Worm (Caenorhabditis elegans) whole organism, early embryonic: ENCODE results near the gene F58D2.4.

ENCODE experiments used
- F13C5.2 ChIP-seq: sonication (generic microtip); optimal IDR thresholded peaks from 2 replicates; lab custom pipeline; 2017; ENCODE audit warnings: mild to moderate bottlenecking, missing genetic modification characterization, inconsistent platforms, missing compliant biosample characterization
- aly-1 ChIP-seq: sonication (generic microtip); optimal IDR thresholded peaks from 2 replicates; lab custom pipeline; 2016; ENCODE audit warnings: missing genetic modification characterization, missing compliant biosample characterization
- ama-1 ChIP-seq: fragments of 150-350 bp; optimal IDR thresholded peaks from 2 replicates; lab custom pipeline; 2014
- flt-1 ChIP-seq: fragments of 200-800 bp; sonication (Bioruptor generic); IDR thresholded peaks from 2 replicates; pipeline ENCODE4 v1.3.6; 2022; ENCODE audit warnings: missing genetic modification characterization, missing compliant biosample characterization
- hmbx-1 ChIP-seq: sonication (generic microtip); optimal IDR thresholded peaks from 2 replicates; lab custom pipeline; 2016; ENCODE audit warnings: mild to moderate bottlenecking, missing genetic modification characterization, missing compliant biosample characterization
- hnd-1 ChIP-seq: sonication (generic microtip); optimal IDR thresholded peaks from 2 replicates; lab custom pipeline; 2016; ENCODE audit warnings: missing genetic modification characterization, missing compliant biosample characterization
- scrt-1 ChIP-seq: fragments of 200-800 bp; sonication (Bioruptor generic); IDR thresholded peaks from 2 replicates; pipeline ENCODE4 v1.3.6; 2022; ENCODE audit warnings: missing genetic modification characterization, missing compliant biosample characterization
- tbx-11 ChIP-seq: fragments of 200-800 bp; sonication (Bioruptor generic); IDR thresholded peaks from 2 replicates; pipeline ENCODE4 v1.3.6; 2022; ENCODE audit warnings: missing genetic modification characterization, missing compliant biosample characterization
- tbx-37 ChIP-seq: fragments of 200-800 bp; sonication (Bioruptor generic); conservative IDR thresholded peaks from 2 replicates; pipeline ENCODE4 v1.3.6; 2022; ENCODE audit warnings: missing genetic modification reagents, missing genetic modification characterization, missing compliant biosample characterization

ce11 chrIV:13173359-13173758 is 15.5 kb downstream of the F58D2.4 start:
- TF ChIP-seq hmbx-1 (tag; lab: Kevin White, UChicago) (no peak), tbx-37 (GFP tag; lab: Robert Waterston, UW) (no peak), hnd-1 (tag; lab: Kevin White, UChicago) (no peak), flt-1 (GFP tag; lab: Robert Waterston, UW) (no peak), tbx-11 (GFP tag; lab: Robert Waterston, UW) (no peak), ama-1 (lab: Kevin White, UChicago) (no peak), F13C5.2 (tag; lab: Kevin White, UChicago) (no peak), scrt-1 (GFP tag; lab: Robert Waterston, UW) (no peak), aly-1 (no peak)
